Fruit fly (Drosophila melanogaster) whole organism, adult: ENCODE data around the gene capt.

Source experiments
- CG11617 ChIP-seq: fragments of 200-800 bp; sonication (Bioruptor generic); optimal IDR thresholded peaks from 2 replicates; lab custom pipeline; 2017; ENCODE audit warnings: mild to moderate bottlenecking, missing biosample characterization, missing genetic modification reagents, missing genetic modification characterization
- CG12768 ChIP-seq: fragments of 200-800 bp; sonication (Bioruptor generic); optimal IDR thresholded peaks from 2 replicates; lab custom pipeline; 2017; ENCODE audit warnings: missing biosample characterization, missing genetic modification characterization, mild to moderate bottlenecking, moderate library complexity, missing genetic modification reagents
- CG14711 ChIP-seq: fragments of 200-800 bp; sonication (Bioruptor generic); optimal IDR thresholded peaks from 2 replicates; lab custom pipeline; 2018; ENCODE audit warnings: missing biosample characterization, mild to moderate bottlenecking, missing genetic modification characterization, moderate library complexity
- CG1620 ChIP-seq: fragments of 200-800 bp; sonication (Bioruptor generic); optimal IDR thresholded peaks from 2 replicates; lab custom pipeline; 2016; ENCODE audit warnings: missing biosample characterization, missing genetic modification characterization
- CG33017 ChIP-seq: fragments of 200-800 bp; sonication (Bioruptor generic); optimal IDR thresholded peaks from 2 replicates; lab custom pipeline; 2018; ENCODE audit warnings: missing biosample characterization, mild to moderate bottlenecking, missing genetic modification characterization, moderate library complexity
- CG5204 ChIP-seq: fragments of 200-800 bp; sonication (Bioruptor generic); optimal IDR thresholded peaks from 2 replicates; lab custom pipeline; 2016; ENCODE audit warnings: missing biosample characterization, missing genetic modification characterization
- CG7045 ChIP-seq: fragments of 200-800 bp; sonication (Bioruptor generic); optimal IDR thresholded peaks from 2 replicates; lab custom pipeline; 2017; ENCODE audit warnings: missing biosample characterization, mild to moderate bottlenecking, missing genetic modification characterization
- CG7101 ChIP-seq: fragments of 200-800 bp; sonication (Bioruptor generic); optimal IDR thresholded peaks from 2 replicates; lab custom pipeline; 2018; ENCODE audit warnings: missing biosample characterization, mild to moderate bottlenecking, missing genetic modification characterization, moderate library complexity
- Clk ChIP-seq: fragments of 200-800 bp; sonication (Bioruptor generic); optimal IDR thresholded peaks from 2 replicates; lab custom pipeline; 2017; ENCODE audit warnings: missing biosample characterization, missing genetic modification characterization
- Crg-1 ChIP-seq: fragments of 200-800 bp; sonication (Bioruptor generic); optimal IDR thresholded peaks from 2 replicates; lab custom pipeline; 2016; ENCODE audit warnings: missing biosample characterization, missing genetic modification characterization
- Hr96 ChIP-seq: fragments of 200-800 bp; sonication (Bioruptor generic); optimal IDR thresholded peaks from 2 replicates; lab custom pipeline; 2016; ENCODE audit warnings: missing biosample characterization, missing genetic modification characterization
- Mnt ChIP-seq: fragments of 200-800 bp; sonication (Bioruptor generic); optimal IDR thresholded peaks from 2 replicates; lab custom pipeline; 2016; ENCODE audit warnings: missing biosample characterization, mild to moderate bottlenecking, missing genetic modification characterization
- bab1 ChIP-seq: fragments of 200-800 bp; sonication (Bioruptor generic); optimal IDR thresholded peaks from 3 replicates; lab custom pipeline; 2019; ENCODE audit warnings: missing biosample characterization, mild to moderate bottlenecking, missing genetic modification characterization, moderate library complexity
- cic ChIP-seq: fragments of 200-800 bp; sonication (Bioruptor generic); optimal IDR thresholded peaks from 2 replicates; lab custom pipeline; 2017; ENCODE audit warnings: missing biosample characterization, mild to moderate bottlenecking, missing genetic modification characterization, moderate library complexity
- cnc ChIP-seq, 2 experiments: fragments of >200 bp; optimal IDR thresholded peaks; 2 replicates each; lab custom pipeline; 2017
- kay ChIP-seq: fragments of 200-800 bp; sonication (Bioruptor generic); peaks from one replicate; lab custom pipeline; 2016; ENCODE audit warnings: missing biosample characterization, missing genetic modification characterization, borderline replicate concordance
- ovo ChIP-seq: fragments of 200-800 bp; sonication (Bioruptor generic); optimal IDR thresholded peaks from 2 replicates; lab custom pipeline; 2016; ENCODE audit warnings: missing biosample characterization, missing genetic modification characterization
- pad ChIP-seq: fragments of 200-800 bp; sonication (Bioruptor generic); optimal IDR thresholded peaks from 3 replicates; lab custom pipeline; 2017; ENCODE audit warnings: missing biosample characterization, missing genetic modification characterization, mild to moderate bottlenecking, moderate library complexity, missing genetic modification reagents
- tj ChIP-seq: fragments of 200-800 bp; sonication (Bioruptor generic); optimal IDR thresholded peaks from 3 replicates; lab custom pipeline; 2017; ENCODE audit warnings: missing biosample characterization, mild to moderate bottlenecking, missing genetic modification characterization, moderate library complexity
- toe ChIP-seq: fragments of 200-800 bp; sonication (Bioruptor generic); optimal IDR thresholded peaks from 2 replicates; lab custom pipeline; 2016; ENCODE audit warnings: missing biosample characterization, missing genetic modification characterization

Gene capt

DNA sequence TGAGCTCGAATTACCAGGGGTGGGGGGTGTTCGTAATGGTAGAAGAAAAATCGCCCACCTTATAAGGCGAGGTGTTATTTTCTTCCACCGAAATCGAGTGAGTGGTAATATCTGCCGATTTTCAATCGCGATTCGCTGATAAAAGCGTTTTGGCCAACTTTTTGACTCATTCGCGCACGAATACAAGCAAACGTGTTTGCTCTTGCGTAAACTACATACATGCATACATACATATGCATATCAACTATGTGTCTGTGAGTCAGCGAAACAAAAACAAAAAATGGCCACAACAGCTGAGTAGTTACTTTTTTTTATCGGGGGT, 744 bp downstream of the capt start:
- no peak for TF ChIP-seq cnc (optimal IDR thresholded peaks at IDR 0.05; lab: Kevin White, UChicago)
- no peak for TF ChIP-seq CG14711
- TF ChIP-seq Clk (GFP tag; lab: Kevin White, UChicago) = no peak
- TF ChIP-seq CG7045 (GFP tag; lab: Kevin White, UChicago) = no peak
- no peak for TF ChIP-seq CG5204 (GFP tag; lab: Kevin White, UChicago)
- peak; percentile 89 for TF ChIP-seq tj (GFP tag; lab: Kevin White, UChicago)
- TF ChIP-seq CG7101 (tag; lab: Kevin White, UChicago) = no peak
- peak; percentile 97 for TF ChIP-seq kay (GFP tag; lab: Kevin White, UChicago)

DNA sequence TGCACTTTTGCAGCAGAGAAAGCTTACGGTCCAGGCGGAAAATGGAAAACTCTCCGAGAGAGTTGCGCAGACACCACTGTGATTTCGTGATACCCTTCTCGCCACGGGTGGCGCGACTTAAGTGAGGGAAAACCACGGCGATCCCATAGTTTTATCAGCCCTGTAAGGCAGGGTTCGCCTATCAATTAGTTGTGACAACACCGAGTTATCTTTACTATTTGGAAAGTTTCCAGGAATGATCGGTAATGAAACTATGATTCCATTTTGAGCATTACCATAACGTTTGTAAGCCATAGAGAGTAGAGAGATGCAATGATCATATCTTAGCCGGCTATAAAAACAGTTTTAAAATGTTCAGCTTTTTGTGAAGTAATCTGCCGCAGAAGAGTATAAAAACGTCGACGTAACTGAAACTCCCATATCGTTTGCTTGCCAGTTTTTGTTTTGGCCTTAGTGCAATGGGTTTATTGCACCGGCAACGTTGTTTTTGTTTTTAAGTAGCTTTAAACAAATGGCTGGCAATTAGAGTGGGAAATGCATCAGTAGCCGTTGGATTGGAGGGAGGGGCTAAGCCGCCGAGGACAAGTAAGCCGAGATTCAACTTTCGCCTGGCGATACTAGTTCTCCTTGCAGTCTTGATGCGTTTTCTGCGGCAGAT, 1.3 kb downstream of the capt start:
- TF ChIP-seq toe (GFP tag; lab: Kevin White, UChicago) (no peak), cnc (optimal IDR thresholded peaks at IDR 0.05; lab: Kevin White, UChicago) (no peak), bab1 (GFP tag; lab: Kevin White, UChicago) (no peak), Clk (GFP tag; lab: Kevin White, UChicago) (no peak), ovo (no peak), Hr96 (no peak), CG12768 (GFP tag; lab: Kevin White, UChicago) (no peak), CG7101 (tag; lab: Kevin White, UChicago) (no peak), CG11617 (GFP tag; lab: Kevin White, UChicago) (no peak)

DNA sequence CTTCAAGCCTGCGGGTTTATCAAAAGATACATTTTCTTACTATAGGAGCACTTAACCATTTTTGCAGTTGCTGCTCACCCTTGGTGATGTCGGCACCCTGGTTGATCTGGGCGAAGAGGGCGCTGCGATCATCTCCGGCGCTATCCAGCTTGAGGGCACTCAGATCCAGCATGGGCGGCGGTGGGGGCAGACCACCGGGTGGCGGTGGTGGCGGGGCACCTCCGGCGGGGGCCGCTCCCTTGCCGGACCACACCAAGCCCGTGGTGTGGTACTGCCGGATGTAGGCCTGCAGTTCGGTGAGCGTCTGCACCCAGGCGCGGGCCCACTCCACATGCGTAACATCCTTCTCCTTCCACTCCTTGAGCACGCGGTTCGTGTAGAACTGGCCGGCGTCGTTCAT, 5.4 kb downstream of the capt start:
- TF ChIP-seq CG12768 (GFP tag; lab: Kevin White, UChicago) (no peak), CG33017 (no peak), CG5204 (GFP tag; lab: Kevin White, UChicago) (no peak), ovo (no peak), Crg-1 (GFP tag; lab: Kevin White, UChicago) (no peak), toe (GFP tag; lab: Kevin White, UChicago) (no peak), CG7045 (GFP tag; lab: Kevin White, UChicago) (no peak)

DNA sequence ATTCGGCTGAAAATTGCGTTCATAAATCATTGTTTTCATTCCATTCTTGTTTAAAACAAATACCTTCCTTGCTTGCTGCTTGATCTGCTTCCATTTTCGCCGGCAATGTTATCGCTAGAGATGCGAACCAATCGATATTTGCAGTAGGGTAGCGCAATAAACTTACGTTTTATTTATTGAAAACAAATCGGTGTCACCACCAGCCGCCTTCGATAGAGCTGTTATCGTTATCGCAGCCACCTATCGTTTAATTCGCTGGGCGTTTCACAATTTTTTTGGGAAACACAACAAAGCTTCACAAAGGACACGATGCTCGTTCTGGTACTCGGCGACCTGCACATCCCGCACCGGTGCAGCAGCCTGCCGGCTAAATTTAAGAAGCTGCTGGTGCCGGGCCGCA, 7.5 kb downstream of the capt start, which contains the start of the genes Tfb4 and Vps29:
Gene Tfb4 (minus strand): TSS at position 124 of the 400 bp plus-strand sequence.
Gene Vps29 (plus strand): TSS at position 213 of the 400 bp plus-strand sequence.
- TF ChIP-seq bab1 (GFP tag; lab: Kevin White, UChicago) = peak; percentile 73
- no peak for TF ChIP-seq Clk (GFP tag; lab: Kevin White, UChicago)
- TF ChIP-seq CG33017 = peak; percentile 14
- TF ChIP-seq CG1620 (GFP tag; lab: Kevin White, UChicago) = peak; percentile 40
- no peak for TF ChIP-seq pad (GFP tag; lab: Kevin White, UChicago)
- peak; percentile 62 for TF ChIP-seq Hr96
- peak; percentile 62 for TF ChIP-seq CG7101 (tag; lab: Kevin White, UChicago)
- peak; percentile 14 for TF ChIP-seq ovo
- TF ChIP-seq tj (GFP tag; lab: Kevin White, UChicago) = peak; percentile 19
- peak; percentile 47 for TF ChIP-seq Mnt (GFP tag; lab: Kevin White, UChicago)
- peak; percentile 52 for TF ChIP-seq CG14711
- TF ChIP-seq toe (GFP tag; lab: Kevin White, UChicago) = no peak
- TF ChIP-seq cic = peak; percentile 27
- TF ChIP-seq Crg-1 (GFP tag; lab: Kevin White, UChicago) = peak; percentile 48
- peak; percentile 36 for TF ChIP-seq CG11617 (GFP tag; lab: Kevin White, UChicago)

DNA sequence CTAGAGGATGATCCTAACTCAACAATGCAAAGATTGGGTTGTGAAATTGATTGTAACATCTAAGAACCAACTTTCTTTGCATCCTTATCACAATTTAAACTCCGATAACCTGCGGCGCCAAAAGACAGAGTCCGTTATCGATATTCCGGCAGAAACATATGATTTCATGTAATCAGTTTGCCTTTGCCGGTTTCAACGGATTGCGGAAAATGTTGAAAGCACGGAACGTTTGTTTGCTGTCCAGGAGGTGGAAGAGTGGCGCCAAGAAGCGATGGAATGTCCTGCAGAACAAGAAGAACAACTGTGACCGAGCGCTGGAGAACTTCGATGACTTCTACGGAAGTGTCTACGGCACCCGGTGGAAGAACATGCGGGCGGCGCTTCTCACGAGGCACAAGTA, 10.4 kb downstream of the capt start:
- TF ChIP-seq tj (GFP tag; lab: Kevin White, UChicago) (no peak), toe (GFP tag; lab: Kevin White, UChicago) (no peak), cic (no peak), bab1 (GFP tag; lab: Kevin White, UChicago) (no peak), CG33017 (no peak), kay (GFP tag; lab: Kevin White, UChicago) (no peak), CG7045 (GFP tag; lab: Kevin White, UChicago) (no peak), ovo (no peak)

DNA sequence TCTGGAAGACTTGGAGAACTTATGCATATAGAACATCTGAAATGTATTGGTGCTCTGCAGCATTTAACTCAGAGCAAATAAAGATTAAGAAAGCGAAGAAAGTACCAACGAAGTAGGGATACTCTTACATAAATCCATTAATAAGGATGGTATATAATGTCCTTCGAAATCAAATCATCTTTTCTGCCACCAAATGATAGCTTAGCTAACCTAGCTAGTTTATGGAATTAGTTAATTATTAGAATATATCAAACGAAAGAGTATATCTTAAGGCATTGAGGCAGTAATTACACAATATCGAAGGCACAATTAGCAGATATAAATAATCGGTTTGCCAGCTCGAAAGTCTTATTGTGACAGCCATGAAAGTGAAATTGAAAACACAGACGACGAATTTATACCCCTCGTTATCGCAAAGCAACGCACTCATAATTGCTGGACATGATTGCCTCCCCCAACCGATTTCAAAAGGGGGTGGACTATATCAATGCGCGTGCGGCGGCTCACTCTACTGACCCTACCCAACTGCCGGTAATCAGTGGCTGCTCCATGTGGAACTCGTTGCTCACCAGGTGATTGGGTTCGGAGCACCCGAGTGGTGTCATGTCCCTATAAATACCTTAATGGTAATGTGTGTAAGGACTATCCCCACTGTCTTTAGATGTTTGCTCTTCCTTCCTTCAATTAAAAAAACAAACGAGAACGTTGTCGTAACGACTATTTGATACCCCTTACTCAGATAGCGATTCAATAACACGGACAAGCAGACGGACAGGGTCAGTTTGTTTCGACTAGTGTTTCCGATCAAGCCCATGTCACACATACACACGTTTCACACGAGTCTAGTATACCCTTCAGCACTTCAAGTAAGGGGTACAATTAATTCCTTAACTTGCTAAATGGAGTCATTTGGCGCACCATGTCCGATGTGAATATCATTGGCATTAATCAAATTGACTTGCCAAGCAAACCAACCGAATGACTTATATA, 13.4 kb downstream of the capt start:
- TF ChIP-seq cnc (optimal IDR thresholded peaks at IDR 0.05; lab: Kevin White, UChicago) (no peak), toe (GFP tag; lab: Kevin White, UChicago) (peak; percentile 1)

DNA sequence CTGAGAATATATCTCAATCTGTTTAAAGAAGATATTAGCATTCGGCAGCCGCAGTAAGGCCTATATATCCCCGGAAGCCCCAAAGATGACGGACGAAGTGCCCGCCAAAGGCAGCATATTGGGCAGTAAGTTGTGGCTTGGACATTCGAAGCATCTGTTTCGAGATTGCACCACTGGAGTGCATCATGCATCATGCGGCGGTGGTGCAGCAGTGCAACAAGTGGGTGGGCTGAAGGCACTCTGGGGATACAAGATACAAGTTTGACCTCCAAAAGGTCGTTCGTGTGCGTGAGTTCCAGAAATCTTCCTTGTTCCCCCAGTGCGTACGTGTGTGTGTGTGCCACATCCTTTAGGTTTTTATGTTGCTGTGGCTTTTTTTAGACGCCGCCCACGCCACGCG, 14.8 kb downstream of the capt start:
- no peak for TF ChIP-seq Hr96
- TF ChIP-seq Mnt (GFP tag; lab: Kevin White, UChicago) = no peak
- no peak for TF ChIP-seq toe (GFP tag; lab: Kevin White, UChicago)
- no peak for TF ChIP-seq tj (GFP tag; lab: Kevin White, UChicago)
- TF ChIP-seq Crg-1 (GFP tag; lab: Kevin White, UChicago) = no peak
- no peak for TF ChIP-seq bab1 (GFP tag; lab: Kevin White, UChicago)
- TF ChIP-seq kay (GFP tag; lab: Kevin White, UChicago) = no peak
- no peak for TF ChIP-seq pad (GFP tag; lab: Kevin White, UChicago)
